Worm (Caenorhabditis elegans) whole organism, mixed stage, embryonic: ENCODE measurements around the gene F07C4.6.

Source experiments
- M03D4.4 ChIP-seq: sonication (generic microtip); optimal IDR thresholded peaks from 2 replicates; lab custom pipeline; 2017; ENCODE audit warnings: mild to moderate bottlenecking, missing genetic modification characterization, missing compliant biosample characterization
- bed-3 ChIP-seq: fragments of 200-800 bp; sonication (Bioruptor generic); optimal IDR thresholded peaks from 3 replicates; lab custom pipeline; 2018; ENCODE audit warnings: mild to moderate bottlenecking, missing genetic modification characterization, moderate library complexity, missing compliant biosample characterization
- blmp-1 ChIP-seq: fragments of 150-350 bp; optimal IDR thresholded peaks from 2 replicates; lab custom pipeline; 2014; ENCODE audit warnings: missing biosample characterization, missing genetic modification characterization
- ceh-39 ChIP-seq: fragments of 150-350 bp; optimal IDR thresholded peaks from 2 replicates; lab custom pipeline; 2014; ENCODE audit warnings: missing biosample characterization, missing genetic modification characterization
- ceh-43 ChIP-seq: fragments of 200-800 bp; sonication (Bioruptor generic); optimal IDR thresholded peaks from 2 replicates; lab custom pipeline; 2018; ENCODE audit warnings: mild to moderate bottlenecking, missing genetic modification characterization, moderate library complexity, missing compliant biosample characterization
- ceh-83 ChIP-seq: fragments of 200-800 bp; sonication (Bioruptor generic); optimal IDR thresholded peaks from 2 replicates; lab custom pipeline; 2018; ENCODE audit warnings: mild to moderate bottlenecking, missing genetic modification characterization, missing compliant biosample characterization
- ces-1 ChIP-seq: fragments of 150-350 bp; optimal IDR thresholded peaks from 2 replicates; lab custom pipeline; 2014; ENCODE audit warnings: missing biosample characterization, missing genetic modification reagents, missing genetic modification characterization
- drap-1 ChIP-seq: fragments of 200-800 bp; sonication (Bioruptor generic); optimal IDR thresholded peaks from 3 replicates; lab custom pipeline; 2018; ENCODE audit warnings: mild to moderate bottlenecking, missing genetic modification characterization, missing compliant biosample characterization
- elt-1 ChIP-seq: sonication (generic microtip); optimal IDR thresholded peaks from 2 replicates; lab custom pipeline; 2017; ENCODE audit warnings: missing genetic modification characterization, mild to moderate bottlenecking, missing compliant biosample characterization, antibody characterized with exemption, moderate library complexity, borderline replicate concordance; ENCODE audit not compliant: insufficient read depth
- elt-3 ChIP-seq: fragments of 150-350 bp; optimal IDR thresholded peaks from 2 replicates; lab custom pipeline; 2014; ENCODE audit warnings: missing biosample characterization, missing genetic modification characterization
- ham-2 ChIP-seq: fragments of 200-800 bp; sonication (Bioruptor generic); optimal IDR thresholded peaks from 2 replicates; lab custom pipeline; 2018; ENCODE audit warnings: mild to moderate bottlenecking, missing genetic modification characterization, missing compliant biosample characterization
- hlh-1 ChIP-seq: fragments of 150-350 bp; optimal IDR thresholded peaks from 2 replicates; lab custom pipeline; 2014; ENCODE audit warnings: missing biosample characterization, missing genetic modification reagents, missing genetic modification characterization
- lin-13 ChIP-seq: fragments of 150-350 bp; optimal IDR thresholded peaks from 2 replicates; lab custom pipeline; 2014; ENCODE audit warnings: missing biosample characterization, missing genetic modification characterization
- lin-32 ChIP-seq: fragments of 200-800 bp; sonication (Bioruptor generic); optimal IDR thresholded peaks from 2 replicates; lab custom pipeline; 2018; ENCODE audit warnings: mild to moderate bottlenecking, missing genetic modification characterization, missing compliant biosample characterization
- lsy-2 ChIP-seq: fragments of 150-350 bp; optimal IDR thresholded peaks from 2 replicates; lab custom pipeline; 2014; ENCODE audit warnings: missing biosample characterization, missing genetic modification characterization
- mab-5 ChIP-seq: fragments of 150-350 bp; optimal IDR thresholded peaks from 2 replicates; lab custom pipeline; 2014; ENCODE audit warnings: missing biosample characterization, missing genetic modification characterization
- mep-1 ChIP-seq: fragments of 150-350 bp; optimal IDR thresholded peaks from 2 replicates; lab custom pipeline; 2017; ENCODE audit warnings: missing biosample characterization, missing genetic modification reagents, missing genetic modification characterization, inconsistent platforms
- mls-2 ChIP-seq: sonication (generic microtip); optimal IDR thresholded peaks from 2 replicates; lab custom pipeline; 2016; ENCODE audit warnings: mild to moderate bottlenecking, missing genetic modification characterization, moderate library complexity, missing compliant biosample characterization
- nhr-12 ChIP-seq: fragments of 150-350 bp; optimal IDR thresholded peaks from 2 replicates; lab custom pipeline; 2014; ENCODE audit warnings: missing biosample characterization, missing genetic modification characterization
- nhr-2 ChIP-seq: fragments of 150-350 bp; optimal IDR thresholded peaks from 2 replicates; lab custom pipeline; 2014; ENCODE audit warnings: missing biosample characterization, missing genetic modification characterization
- nhr-237 ChIP-seq: fragments of 150-350 bp; optimal IDR thresholded peaks from 2 replicates; lab custom pipeline; 2014; ENCODE audit warnings: missing biosample characterization, missing genetic modification characterization
- nhr-28 ChIP-seq: fragments of 150-350 bp; optimal IDR thresholded peaks from 2 replicates; lab custom pipeline; 2014; ENCODE audit warnings: missing biosample characterization, missing genetic modification characterization
- nhr-76 ChIP-seq: sonication (generic microtip); optimal IDR thresholded peaks from 2 replicates; lab custom pipeline; 2017; ENCODE audit warnings: missing biosample characterization, missing genetic modification characterization
- pha-4 ChIP-seq: fragments of 150-350 bp; optimal IDR thresholded peaks from 2 replicates; lab custom pipeline; 2018; ENCODE audit warnings: missing biosample characterization, missing genetic modification reagents, missing genetic modification characterization
- sem-2 ChIP-seq: fragments of 200-800 bp; sonication (Bioruptor generic); optimal IDR thresholded peaks from 2 replicates; lab custom pipeline; 2018; ENCODE audit warnings: mild to moderate bottlenecking, missing genetic modification characterization, missing compliant biosample characterization
- snpc-4 ChIP-seq: fragments of 150-350 bp; optimal IDR thresholded peaks from 2 replicates; lab custom pipeline; 2014; ENCODE audit warnings: missing biosample characterization, missing genetic modification characterization
- sptf-1 ChIP-seq: sonication (generic microtip); optimal IDR thresholded peaks from 2 replicates; lab custom pipeline; 2017; ENCODE audit warnings: mild to moderate bottlenecking, missing genetic modification characterization, moderate library complexity, missing compliant biosample characterization
- tbx-8 ChIP-seq: fragments of 200-800 bp; sonication (Bioruptor generic); optimal IDR thresholded peaks from 2 replicates; lab custom pipeline; 2018; ENCODE audit warnings: mild to moderate bottlenecking, missing genetic modification characterization, moderate library complexity, missing compliant biosample characterization
- unc-120 ChIP-seq: sonication (generic microtip); optimal IDR thresholded peaks from 2 replicates; lab custom pipeline; 2017; ENCODE audit warnings: missing genetic modification characterization, missing compliant biosample characterization; ENCODE audit not compliant: poor library complexity, severe bottlenecking
- unc-39 ChIP-seq: fragments of 150-350 bp; optimal IDR thresholded peaks from 2 replicates; lab custom pipeline; 2014; ENCODE audit warnings: missing biosample characterization, missing genetic modification characterization
- unc-62 ChIP-seq: fragments of 150-350 bp; optimal IDR thresholded peaks from 2 replicates; lab custom pipeline; 2014; ENCODE audit warnings: missing biosample characterization, missing genetic modification reagents, missing genetic modification characterization
- zip-8 ChIP-seq: fragments of 150-350 bp; optimal IDR thresholded peaks from 2 replicates; lab custom pipeline; 2014; ENCODE audit warnings: missing biosample characterization, missing genetic modification characterization
- ztf-11 ChIP-seq: fragments of 150-350 bp; optimal IDR thresholded peaks from 2 replicates; lab custom pipeline; 2014; ENCODE audit warnings: missing biosample characterization, missing genetic modification characterization

Gene F07C4.6

ce11 chrV:7626550-7626949 lies at the start of gene F07C4.6:
Gene F07C4.6 (plus strand): TSS chrV:7626850.
- TF ChIP-seq lsy-2 (tag; lab: Kevin White, UChicago), result no peak
- no peak for TF ChIP-seq blmp-1 (tag; lab: Kevin White, UChicago)
- no peak for TF ChIP-seq nhr-76 (tag; lab: Kevin White, UChicago)
- TF ChIP-seq mab-5 (tag; lab: Kevin White, UChicago), result no peak
- TF ChIP-seq mls-2 (tag; lab: Kevin White, UChicago), result no peak
- no peak for TF ChIP-seq unc-39
- no peak for TF ChIP-seq ces-1
- no peak for TF ChIP-seq nhr-237 (tag; lab: Kevin White, UChicago)
- TF ChIP-seq lin-13 (tag; lab: Kevin White, UChicago), result no peak
- TF ChIP-seq ztf-11 (tag; lab: Kevin White, UChicago), result no peak
- TF ChIP-seq bed-3, result no peak

ce11 chrV:7580378-7580777 lies 46.3 kb upstream of the F07C4.6 start, which contains the start of gene ets-6:
Gene ets-6 (minus strand): TSS chrV:7580546.
- peak; percentile 48 for TF ChIP-seq ces-1
- TF ChIP-seq nhr-237 (tag; lab: Kevin White, UChicago), result peak; percentile 30
- peak; percentile 47 for TF ChIP-seq pha-4 (tag; lab: Kevin White, UChicago)
- TF ChIP-seq sptf-1 (tag; lab: Kevin White, UChicago), result no peak
- TF ChIP-seq mep-1, result peak; percentile 53

ce11 chrV:7587637-7588036 lies 39.0 kb upstream of the F07C4.6 start, which contains the start of the genes F19F10.11 and C50E3.5:
Gene F19F10.11 (minus strand): TSS chrV:7587704.
Gene C50E3.5 (plus strand): TSS chrV:7587996.
- TF ChIP-seq lin-32 (GFP tag; lab: Kevin White, UChicago) (no peak), lsy-2 (tag; lab: Kevin White, UChicago) (peak; percentile 5), mep-1 (peak; percentile 52), ces-1 (peak; percentile 20)

- TF ChIP-seq snpc-4 (no peak), drap-1 (GFP tag; lab: Kevin White, UChicago) (no peak), elt-1 (tag; lab: Kevin White, UChicago) (no peak), bed-3 (no peak), hlh-1 (no peak)
These were observed 36.2 kb upstream of the F07C4.6 start, which contains the start of gene C50E3.6 for ce11 chrV:7590454-7590853. Gene C50E3.6 (minus strand): TSS chrV:7590554.

ce11 chrV:7595132-7595531 lies 31.5 kb upstream of the F07C4.6 start:
- TF ChIP-seq hlh-1 (no peak), unc-39 (no peak), zip-8 (tag; lab: Kevin White, UChicago) (no peak), tbx-8 (GFP tag; lab: Kevin White, UChicago) (no peak), ceh-43 (GFP tag; lab: Kevin White, UChicago) (no peak), nhr-2 (tag; lab: Kevin White, UChicago) (no peak), ceh-39 (tag; lab: Kevin White, UChicago) (no peak), M03D4.4 (tag; lab: Kevin White, UChicago) (no peak), ceh-83 (GFP tag; lab: Kevin White, UChicago) (no peak), nhr-237 (tag; lab: Kevin White, UChicago) (no peak), pha-4 (tag; lab: Kevin White, UChicago) (no peak), ces-1 (no peak), mab-5 (tag; lab: Kevin White, UChicago) (no peak), ham-2 (GFP tag; lab: Kevin White, UChicago) (no peak), unc-62 (GFP tag; lab: Kevin White, UChicago) (no peak), elt-1 (tag; lab: Kevin White, UChicago) (no peak), elt-3 (no peak), sem-2 (no peak), ztf-11 (tag; lab: Kevin White, UChicago) (no peak)

ce11 chrV:7598269-7598668 lies 28.4 kb upstream of the F07C4.6 start, which contains the start of gene C50E3.7:
Gene C50E3.7 (minus strand): TSS chrV:7598369.
- TF ChIP-seq nhr-28 (tag; lab: Kevin White, UChicago) (no peak), hlh-1 (no peak), nhr-237 (tag; lab: Kevin White, UChicago) (no peak), unc-62 (GFP tag; lab: Kevin White, UChicago) (no peak), nhr-76 (tag; lab: Kevin White, UChicago) (no peak), snpc-4 (no peak), lsy-2 (tag; lab: Kevin White, UChicago) (no peak), lin-32 (GFP tag; lab: Kevin White, UChicago) (no peak), nhr-2 (tag; lab: Kevin White, UChicago) (no peak), bed-3 (no peak), nhr-12 (tag; lab: Kevin White, UChicago) (no peak), ham-2 (GFP tag; lab: Kevin White, UChicago) (no peak), M03D4.4 (tag; lab: Kevin White, UChicago) (no peak), unc-120 (no peak), tbx-8 (GFP tag; lab: Kevin White, UChicago) (no peak)
